Fruit fly (Drosophila melanogaster): ENCODE measurements around the gene primo-2.

The primo-2 gene

DNA sequence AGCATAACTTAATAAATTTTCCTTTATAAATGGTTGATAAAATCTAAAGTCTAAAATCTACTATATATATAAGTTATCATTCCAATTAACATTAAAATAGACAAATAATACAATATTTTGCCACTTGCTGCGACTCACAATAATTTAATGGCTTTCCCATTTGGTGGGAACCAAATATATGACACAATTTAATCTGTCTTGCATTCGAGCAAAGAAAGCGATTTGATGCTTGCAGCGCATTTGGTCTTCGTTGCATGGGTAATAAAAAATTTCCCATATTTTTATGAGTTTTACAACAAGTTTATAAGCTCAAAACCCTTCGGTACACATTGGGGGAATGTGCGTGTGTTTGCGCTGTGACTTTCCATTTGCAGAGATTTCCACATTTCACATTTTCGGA, 15.2 kb upstream of the primo-2 start:
- TF ChIP-seq CG32264 (GFP tag; optimal IDR thresholded peaks at IDR 0.05) (no peak), CG9705 (GFP tag; optimal IDR thresholded peaks at IDR 0.05) (no peak), psq (GFP tag; optimal IDR thresholded peaks at IDR 0.05) (no peak), Vsx2 (GFP tag; optimal IDR thresholded peaks at IDR 0.05; ENCODE audit: partially characterized antibody) (no peak), Hr83 (GFP tag; optimal IDR thresholded peaks at IDR 0.05; ENCODE audit: poor library complexity, severe bottlenecking) (no peak), brk (GFP tag; optimal IDR thresholded peaks at IDR 0.05) (no peak), GATAd (GFP tag; optimal IDR thresholded peaks at IDR 0.05) (no peak), fru (GFP tag; optimal IDR thresholded peaks at IDR 0.05) (no peak), Dif (GFP tag; optimal IDR thresholded peaks at IDR 0.05; ENCODE audit: partially characterized antibody) (no peak), pan (optimal IDR thresholded peaks at IDR 0.05) (no peak), foxo (GFP tag; optimal IDR thresholded peaks at IDR 0.05) (no peak)

DNA sequence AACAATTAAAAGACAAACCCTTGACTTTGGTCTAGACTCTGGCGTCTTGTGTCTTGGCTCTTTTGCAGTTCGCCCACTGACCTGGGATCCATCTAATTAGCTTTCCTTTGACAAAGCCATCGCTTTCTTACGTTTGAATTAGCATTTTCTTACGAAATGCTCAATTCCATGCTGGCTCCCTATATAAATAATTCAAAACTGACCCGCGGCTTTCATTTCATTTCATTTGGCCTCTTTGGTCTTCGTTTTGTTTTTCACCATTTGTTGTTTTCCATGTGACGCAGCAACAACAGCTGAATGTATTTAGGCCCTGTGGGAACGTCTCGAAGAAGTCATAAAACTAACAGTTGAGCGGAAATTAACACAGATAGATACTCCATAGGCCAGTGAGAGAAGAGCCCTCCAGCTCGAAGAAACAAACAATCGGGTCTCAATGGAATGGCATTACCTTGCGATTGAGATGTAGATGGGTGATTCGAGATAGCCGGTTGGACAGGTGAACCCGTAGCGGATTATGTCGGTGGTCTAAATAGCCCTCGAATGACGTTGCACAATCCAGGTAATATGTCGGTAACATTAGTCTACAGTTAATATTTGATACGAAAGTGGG, 12.5 kb upstream of the primo-2 start:
- TF ChIP-seq h (GFP tag; optimal IDR thresholded peaks at IDR 0.05) (no peak), pan (optimal IDR thresholded peaks at IDR 0.05) (no peak), psq (GFP tag; optimal IDR thresholded peaks at IDR 0.05) (no peak), Hr83 (GFP tag; optimal IDR thresholded peaks at IDR 0.05; ENCODE audit: poor library complexity, severe bottlenecking) (no peak), lola (GFP tag; optimal IDR thresholded peaks at IDR 0.05) (no peak), OdsH (GFP tag; optimal IDR thresholded peaks at IDR 0.05) (no peak), woc (GFP tag; optimal IDR thresholded peaks at IDR 0.05) (no peak)

DNA sequence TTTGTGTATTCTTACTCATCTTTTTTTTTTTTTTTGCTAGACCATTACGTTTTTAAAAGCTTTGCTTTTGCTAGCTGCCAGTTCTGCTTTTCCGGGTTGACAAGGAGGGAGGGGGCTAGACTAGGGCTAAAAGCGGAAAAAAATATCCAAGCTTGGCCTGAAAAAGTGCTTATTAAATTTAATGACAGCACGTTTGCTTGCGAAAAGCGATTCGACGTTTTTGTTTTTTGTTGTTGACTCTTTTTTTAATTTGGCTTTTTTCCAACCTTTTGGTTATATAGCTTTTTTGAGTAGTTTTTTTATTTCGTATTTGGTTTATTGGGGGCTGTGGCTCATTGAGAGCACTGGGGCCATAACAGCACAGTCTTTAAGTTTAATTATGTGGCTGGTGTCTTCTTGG, 10.8 kb upstream of the primo-2 start:
- TF ChIP-seq woc (GFP tag; optimal IDR thresholded peaks at IDR 0.05) (no peak), dmrt93B (GFP tag; optimal IDR thresholded peaks at IDR 0.05) (no peak), lola (GFP tag; optimal IDR thresholded peaks at IDR 0.05) (no peak)

DNA sequence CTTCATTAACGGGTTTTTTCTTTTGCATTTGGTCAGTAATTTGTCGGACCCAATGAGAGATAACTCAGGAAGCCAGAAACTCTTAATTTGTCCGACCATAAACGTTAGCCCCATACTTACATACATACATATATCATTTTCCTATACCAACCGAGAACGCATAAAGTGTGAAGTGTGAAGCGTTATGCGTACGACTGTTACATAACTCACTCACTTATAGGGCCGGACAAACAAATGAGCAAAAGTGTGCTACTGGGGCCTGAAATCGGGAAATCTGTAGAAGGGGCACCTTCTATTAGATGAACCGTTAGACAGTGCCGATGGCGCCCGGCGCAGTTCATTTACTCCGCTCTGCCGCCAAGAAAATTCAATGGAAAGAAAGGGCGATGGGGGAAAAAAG, 10.4 kb upstream of the primo-2 start:
- TF ChIP-seq pan (optimal IDR thresholded peaks at IDR 0.05) (no peak), br (GFP tag; optimal IDR thresholded peaks at IDR 0.05) (no peak), rgr (GFP tag; optimal IDR thresholded peaks at IDR 0.05) (no peak), Myc (optimal IDR thresholded peaks at IDR 0.05) (no peak), h (GFP tag; optimal IDR thresholded peaks at IDR 0.05) (no peak), fru (GFP tag; optimal IDR thresholded peaks at IDR 0.05) (no peak), jim (GFP tag; optimal IDR thresholded peaks at IDR 0.05) (no peak), Jra (GFP tag; optimal IDR thresholded peaks at IDR 0.05) (no peak), foxo (GFP tag; optimal IDR thresholded peaks at IDR 0.05) (no peak), brk (GFP tag; optimal IDR thresholded peaks at IDR 0.05) (no peak), Sp1 (GFP tag; optimal IDR thresholded peaks at IDR 0.05) (no peak), usp (GFP tag; optimal IDR thresholded peaks at IDR 0.05) (no peak), woc (GFP tag; optimal IDR thresholded peaks at IDR 0.05) (no peak), Abd-B (GFP tag; optimal IDR thresholded peaks at IDR 0.05) (no peak), Mio (GFP tag; optimal IDR thresholded peaks at IDR 0.05) (no peak), Rel (GFP tag; optimal IDR thresholded peaks at IDR 0.05) (no peak), Rel (tag; optimal IDR thresholded peaks at IDR 0.05) (no peak), CG32264 (GFP tag; optimal IDR thresholded peaks at IDR 0.05) (no peak), Dfd (GFP tag; optimal IDR thresholded peaks at IDR 0.05) (no peak)

DNA sequence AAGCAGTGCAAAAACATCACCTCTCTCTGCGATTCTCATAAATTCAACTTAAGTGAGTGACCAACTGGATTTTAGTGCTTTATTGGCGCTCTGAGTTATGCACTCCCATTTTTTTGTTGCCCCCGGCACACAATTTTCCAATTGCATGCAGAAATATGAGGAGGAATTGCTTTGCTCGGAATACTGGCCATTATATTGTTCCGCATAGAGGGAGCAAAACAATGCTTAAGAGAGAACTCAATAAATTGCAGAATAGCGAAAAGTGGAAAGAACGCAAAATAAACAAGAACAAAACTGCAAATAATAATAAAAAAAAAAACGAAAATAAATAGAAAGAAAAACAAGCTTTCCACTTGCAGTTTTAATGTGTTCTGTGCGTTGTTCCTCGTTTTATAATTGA, 9.2 kb upstream of the primo-2 start:
- no peak for TF ChIP-seq sv (GFP tag; optimal IDR thresholded peaks at IDR 0.05)
- no peak for TF ChIP-seq Hnf4 (GFP tag; optimal IDR thresholded peaks at IDR 0.05)
- TF ChIP-seq usp (GFP tag; optimal IDR thresholded peaks at IDR 0.05), result no peak
- no peak for TF ChIP-seq Dfd (GFP tag; optimal IDR thresholded peaks at IDR 0.05)
- TF ChIP-seq fru (GFP tag; optimal IDR thresholded peaks at IDR 0.05), result no peak
- TF ChIP-seq tai (GFP tag; optimal IDR thresholded peaks at IDR 0.05), result no peak
- no peak for TF ChIP-seq Hr78 (GFP tag; optimal IDR thresholded peaks at IDR 0.05)
- no peak for TF ChIP-seq Abd-B (GFP tag; optimal IDR thresholded peaks at IDR 0.05)
- no peak for TF ChIP-seq CrebA (GFP tag; optimal IDR thresholded peaks at IDR 0.05; ENCODE audit: borderline replicate concordance)
- no peak for TF ChIP-seq Dif (GFP tag; optimal IDR thresholded peaks at IDR 0.05; ENCODE audit: partially characterized antibody)
- no peak for TF ChIP-seq CG32264 (GFP tag; optimal IDR thresholded peaks at IDR 0.05)
